Worm (Caenorhabditis elegans): ENCODE data around the gene kmo-2.

ce11 chrV:12063036-12063435 lies 5.3 kb downstream of the kmo-2 start, which contains the start of gene clh-6:
- no peak for TF ChIP-seq zag-1 (tag; optimal IDR thresholded peaks at IDR 0.05)
- no peak for TF ChIP-seq unc-62 (GFP tag; optimal IDR thresholded peaks at IDR 0.05)
- TF ChIP-seq crh-2 (tag; optimal IDR thresholded peaks at IDR 0.05) = no peak
- TF ChIP-seq gmeb-1 (tag; optimal IDR thresholded peaks at IDR 0.05) = no peak
- TF ChIP-seq nhr-10 (tag; optimal IDR thresholded peaks at IDR 0.05) = no peak
- no peak for TF ChIP-seq lsy-2 (tag; optimal IDR thresholded peaks at IDR 0.05)
- no peak for TF ChIP-seq nhr-23 (tag; optimal IDR thresholded peaks at IDR 0.05)
- no peak for TF ChIP-seq snpc-4 (tag; optimal IDR thresholded peaks at IDR 0.05)
- TF ChIP-seq nhr-11 (tag; optimal IDR thresholded peaks at IDR 0.05) = no peak
- no peak for TF ChIP-seq mdl-1 (tag; optimal IDR thresholded peaks at IDR 0.05)
- no peak for TF ChIP-seq ZK546.5 (tag; optimal IDR thresholded peaks at IDR 0.05)
- no peak for TF ChIP-seq ztf-11 (tag; optimal IDR thresholded peaks at IDR 0.05)
- TF ChIP-seq ztf-4 (tag; optimal IDR thresholded peaks at IDR 0.05) = no peak
